Worm (Caenorhabditis elegans) whole organism, midembryonic: ENCODE results near the gene lem-4.
A peak's percentile ranks its signal among the peaks of the same experiment; 100 is the strongest.

ENCODE experiments used
- T22C8.4 ChIP-seq: fragments of 200-800 bp; sonication (Bioruptor generic); IDR thresholded peaks from 2 replicates; pipeline ENCODE4 v1.3.6; 2022; ENCODE audit warnings: missing genetic modification characterization, missing compliant biosample characterization
- cog-1 ChIP-seq: sonication (generic microtip); optimal IDR thresholded peaks from 2 replicates; lab custom pipeline; 2016; ENCODE audit warnings: missing genetic modification characterization, missing compliant biosample characterization
- flt-1 ChIP-seq: fragments of 200-800 bp; sonication (Bioruptor generic); IDR thresholded peaks from 2 replicates; pipeline ENCODE4 v1.3.6; 2022; ENCODE audit warnings: missing genetic modification characterization, missing compliant biosample characterization
- klf-2 ChIP-seq: fragments of 200-800 bp; sonication (Bioruptor generic); conservative IDR thresholded peaks from 2 replicates; pipeline ENCODE4 v1.3.6; 2022; ENCODE audit warnings: missing genetic modification reagents, missing genetic modification characterization, missing compliant biosample characterization
- med-1 ChIP-seq: sonication (generic microtip); optimal IDR thresholded peaks from 2 replicates; lab custom pipeline; 2017; ENCODE audit warnings: missing genetic modification characterization, mild to moderate bottlenecking, missing compliant biosample characterization, antibody characterized with exemption, missing genetic modification reagents; ENCODE audit not compliant: insufficient read depth
- ref-1 ChIP-seq: fragments of 200-800 bp; sonication (Bioruptor generic); conservative IDR thresholded peaks from 2 replicates; pipeline ENCODE4 v1.3.6; 2022; ENCODE audit warnings: missing genetic modification reagents, missing genetic modification characterization, missing compliant biosample characterization
- tab-1 ChIP-seq: fragments of 200-800 bp; sonication (Bioruptor generic); IDR thresholded peaks from 2 replicates; pipeline ENCODE4 v1.3.6; 2022; ENCODE audit warnings: missing genetic modification characterization, missing compliant biosample characterization
- ztf-23 ChIP-seq: fragments of 200-800 bp; sonication (Bioruptor generic); IDR thresholded peaks from 2 replicates; pipeline ENCODE4 v1.3.6; 2022; ENCODE audit warnings: missing genetic modification reagents, missing genetic modification characterization, missing compliant biosample characterization
- ztf-29 ChIP-seq: fragments of 200-800 bp; sonication (Bioruptor generic); IDR thresholded peaks from 2 replicates; pipeline ENCODE4 v1.3.6; 2022; ENCODE audit warnings: missing genetic modification reagents, missing genetic modification characterization, missing compliant biosample characterization

The lem-4 gene

DNA sequence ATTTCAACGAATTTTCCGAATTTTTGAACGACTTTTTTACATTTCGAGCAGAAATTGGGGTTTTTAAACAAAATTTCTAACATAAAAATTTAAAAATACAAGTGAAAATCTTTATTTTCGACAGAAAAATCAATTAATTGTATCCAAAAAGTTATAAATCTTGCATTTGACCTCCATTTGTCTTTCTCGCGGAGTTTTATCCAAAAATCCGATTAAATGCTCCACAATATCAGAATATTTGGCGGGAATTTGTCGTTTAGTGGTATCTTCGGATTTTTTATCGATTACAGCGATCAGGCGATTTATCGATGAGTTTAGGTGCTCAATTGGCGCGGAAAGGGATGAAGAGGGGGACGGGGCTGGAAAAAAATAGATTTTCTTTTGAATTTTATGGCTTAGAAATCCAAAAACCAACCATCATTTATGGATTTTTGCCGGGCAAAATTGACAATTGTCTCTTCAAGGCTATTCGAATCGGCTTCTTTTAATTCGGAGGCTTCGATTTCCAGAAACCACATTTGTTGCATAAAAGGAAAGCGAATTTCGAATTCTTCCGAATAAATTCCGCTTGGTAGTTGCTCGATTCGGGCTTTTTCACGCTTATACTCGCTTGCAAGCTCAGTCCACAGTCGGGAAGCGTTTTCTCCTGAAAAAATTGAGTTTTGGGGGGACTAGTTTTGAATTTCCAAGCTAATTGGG lies 24.2 kb downstream of the lem-4 start:
- no peak for TF ChIP-seq klf-2
- TF ChIP-seq flt-1 (GFP tag; lab: Robert Waterston, UW): no peak
- TF ChIP-seq ref-1 (GFP tag; lab: Robert Waterston, UW): no peak

DNA sequence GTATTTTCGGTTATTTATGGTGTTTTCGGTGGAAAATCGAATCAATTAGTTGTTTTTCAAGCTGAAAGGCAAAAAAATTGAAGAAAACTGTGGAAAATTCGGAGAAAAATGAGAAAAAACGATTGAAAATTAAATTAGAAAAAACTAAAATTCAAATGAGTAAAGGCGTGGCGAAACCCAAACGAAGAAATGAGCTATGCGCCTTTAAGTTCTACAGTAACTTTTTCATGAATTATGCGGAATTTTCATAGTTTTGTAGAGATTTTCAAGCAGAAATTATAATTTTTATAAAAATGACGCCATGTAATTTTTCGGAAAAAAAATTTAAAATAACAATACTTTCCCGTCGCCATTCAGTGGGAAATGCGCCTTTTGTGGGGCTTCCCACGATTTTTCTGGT lies 24.9 kb downstream of the lem-4 start:
- TF ChIP-seq ref-1 (GFP tag; lab: Robert Waterston, UW): no peak
- no peak for TF ChIP-seq ztf-23
- no peak for TF ChIP-seq cog-1
- no peak for TF ChIP-seq flt-1 (GFP tag; lab: Robert Waterston, UW)
- TF ChIP-seq ztf-29: no peak
- no peak for TF ChIP-seq klf-2
- no peak for TF ChIP-seq tab-1 (GFP tag; lab: Robert Waterston, UW)
- TF ChIP-seq T22C8.4 (GFP tag; lab: Robert Waterston, UW): no peak
- no peak for TF ChIP-seq med-1 (GFP tag; lab: Kevin White, UChicago)

DNA sequence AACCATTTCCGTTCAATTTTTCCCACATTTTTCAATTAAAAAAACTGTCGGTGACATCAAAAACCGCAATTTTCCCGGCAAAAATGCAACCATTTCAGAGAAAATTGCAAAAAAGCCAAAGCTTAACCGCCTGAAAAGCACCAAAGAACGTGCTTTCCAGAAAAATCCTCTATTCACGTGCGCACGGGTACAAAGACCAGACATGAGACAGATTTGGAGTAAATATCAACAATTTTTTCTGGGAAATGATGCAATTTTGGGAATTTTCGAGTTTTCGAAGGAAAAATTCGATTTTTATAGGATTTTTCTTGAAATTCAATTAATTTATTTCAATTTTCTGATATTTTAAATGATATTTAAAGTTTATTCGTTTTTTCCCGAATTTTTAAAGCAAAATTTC lies 25.5 kb downstream of the lem-4 start:
- TF ChIP-seq med-1 (GFP tag; lab: Kevin White, UChicago) (no peak), klf-2 (no peak), T22C8.4 (GFP tag; lab: Robert Waterston, UW) (no peak), ztf-29 (no peak), tab-1 (GFP tag; lab: Robert Waterston, UW) (no peak), ref-1 (GFP tag; lab: Robert Waterston, UW) (no peak), flt-1 (GFP tag; lab: Robert Waterston, UW) (no peak), cog-1 (no peak), ztf-23 (no peak)

DNA sequence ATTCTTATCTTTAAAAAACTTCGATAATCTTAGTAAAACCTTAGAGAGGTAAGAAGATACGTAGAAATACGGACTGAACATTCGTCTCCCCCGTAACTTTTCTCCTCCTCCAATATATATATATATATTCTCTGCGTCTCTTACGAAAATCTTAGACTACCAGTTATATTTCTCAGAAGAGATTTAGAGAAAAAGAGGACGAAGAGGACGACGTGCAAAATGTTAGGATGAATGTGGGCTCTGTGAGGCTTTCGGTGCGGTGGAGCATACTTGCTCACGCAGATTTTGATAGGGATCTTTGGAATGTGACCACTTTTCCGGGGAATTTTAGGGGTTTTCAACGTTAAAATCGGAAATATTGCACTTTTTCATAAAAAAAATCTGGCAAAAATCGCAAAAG lies 26.2 kb downstream of the lem-4 start:
- TF ChIP-seq cog-1 (peak; percentile 67), ztf-29 (peak; percentile 54; the same call in 1 of the 2 replicates), tab-1 (GFP tag; lab: Robert Waterston, UW) (no peak)

DNA sequence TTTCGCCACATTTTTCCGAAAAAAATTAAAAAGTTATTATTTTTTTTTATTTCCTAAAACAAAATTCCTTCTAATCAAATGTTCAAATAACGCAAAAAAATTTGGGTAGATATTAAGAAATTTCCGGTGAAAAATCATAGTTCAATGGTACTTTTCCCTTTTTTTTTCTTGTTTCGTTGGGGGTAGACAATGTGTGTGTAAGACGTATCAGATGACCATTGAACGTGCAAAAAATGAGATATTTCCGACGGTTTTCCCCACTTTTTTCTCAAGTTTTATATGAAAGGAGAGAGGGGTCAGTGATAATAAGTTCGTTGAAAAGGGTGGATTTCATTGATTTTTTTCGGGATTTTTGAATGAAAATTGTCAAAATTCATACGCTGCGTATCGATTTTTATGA lies 28.4 kb downstream of the lem-4 start:
- TF ChIP-seq cog-1 (no peak), flt-1 (GFP tag; lab: Robert Waterston, UW) (no peak), T22C8.4 (GFP tag; lab: Robert Waterston, UW) (no peak), ref-1 (GFP tag; lab: Robert Waterston, UW) (no peak), ztf-23 (no peak), med-1 (GFP tag; lab: Kevin White, UChicago) (no peak), klf-2 (no peak), tab-1 (GFP tag; lab: Robert Waterston, UW) (no peak), ztf-29 (no peak)

DNA sequence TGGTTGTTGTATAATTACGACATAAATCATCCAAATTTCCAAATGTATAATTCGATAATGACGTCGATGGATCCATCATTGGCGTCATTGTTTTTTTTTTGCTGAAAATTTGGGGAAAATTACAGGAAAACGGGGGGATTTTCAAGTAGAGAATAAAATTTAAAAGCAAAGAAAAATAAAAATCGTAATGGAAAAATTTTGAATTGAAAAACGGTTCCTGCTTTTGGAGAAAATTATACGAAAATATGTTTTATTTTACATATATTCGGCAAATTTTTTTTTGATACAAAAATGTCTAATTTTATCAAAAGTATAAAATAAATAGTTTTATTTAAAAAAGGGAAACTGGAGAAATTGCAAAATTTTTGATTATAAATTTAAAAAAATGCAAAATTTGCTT lies 29.7 kb downstream of the lem-4 start, which contains the start of gene zipt-15:
Gene zipt-15 (minus strand): TSS at position 101 of the 400 bp plus-strand sequence.
- TF ChIP-seq flt-1 (GFP tag; lab: Robert Waterston, UW): no peak
- no peak for TF ChIP-seq cog-1
- TF ChIP-seq med-1 (GFP tag; lab: Kevin White, UChicago): no peak

DNA sequence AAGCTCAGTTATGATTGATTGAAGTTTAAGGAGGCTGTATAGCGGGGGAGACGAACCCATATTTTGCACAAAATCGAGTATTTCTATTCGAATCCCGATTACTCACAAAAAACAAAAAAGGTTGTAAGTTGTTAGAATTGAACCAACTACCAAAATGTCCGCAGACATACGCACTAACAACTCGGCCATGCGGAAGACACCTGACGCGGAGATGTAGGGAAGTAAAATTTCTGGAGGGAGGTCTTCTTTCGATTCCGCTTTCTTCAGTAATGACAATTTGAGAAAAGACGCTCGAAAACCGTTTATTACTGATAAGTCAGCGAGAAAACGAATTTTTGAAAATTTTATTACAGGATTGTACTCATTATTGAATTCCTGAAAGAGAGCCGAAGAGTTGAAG lies 36.7 kb downstream of the lem-4 start:
- no peak for TF ChIP-seq med-1 (GFP tag; lab: Kevin White, UChicago)
- no peak for TF ChIP-seq T22C8.4 (GFP tag; lab: Robert Waterston, UW)
- TF ChIP-seq flt-1 (GFP tag; lab: Robert Waterston, UW): no peak
- no peak for TF ChIP-seq ztf-29
- no peak for TF ChIP-seq tab-1 (GFP tag; lab: Robert Waterston, UW)
- TF ChIP-seq ztf-23: no peak
- no peak for TF ChIP-seq ref-1 (GFP tag; lab: Robert Waterston, UW)
- TF ChIP-seq cog-1: no peak
- no peak for TF ChIP-seq klf-2

DNA sequence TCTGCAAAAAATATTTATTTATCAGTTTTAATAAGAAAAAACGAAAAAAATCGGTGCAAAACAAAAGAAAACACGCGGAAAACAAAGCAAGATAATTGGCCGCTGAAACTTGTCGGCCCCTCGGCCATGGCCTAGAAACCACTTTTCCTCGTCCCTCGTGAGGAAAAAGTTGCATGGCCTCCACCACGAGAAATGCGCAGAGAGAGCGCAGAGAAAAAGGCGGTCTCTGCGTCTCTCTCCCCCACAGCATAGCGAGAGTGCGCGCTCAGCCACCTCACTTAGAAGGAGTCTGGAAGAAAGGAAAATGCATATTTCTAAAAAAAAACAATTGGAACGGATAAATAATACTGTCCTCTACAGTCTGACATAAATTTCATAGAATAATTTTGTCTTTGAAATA lies 41.2 kb downstream of the lem-4 start:
- TF ChIP-seq klf-2: peak; percentile 59; the same call in 1 of the 2 replicates
- peak; percentile 74 for TF ChIP-seq ztf-23
- TF ChIP-seq tab-1 (GFP tag; lab: Robert Waterston, UW): 0 out of 2 replicates have a peak, but pooled peaks have one; percentile 65
- peak; percentile 71; the same call in 1 of the 2 replicates for TF ChIP-seq flt-1 (GFP tag; lab: Robert Waterston, UW)

DNA sequence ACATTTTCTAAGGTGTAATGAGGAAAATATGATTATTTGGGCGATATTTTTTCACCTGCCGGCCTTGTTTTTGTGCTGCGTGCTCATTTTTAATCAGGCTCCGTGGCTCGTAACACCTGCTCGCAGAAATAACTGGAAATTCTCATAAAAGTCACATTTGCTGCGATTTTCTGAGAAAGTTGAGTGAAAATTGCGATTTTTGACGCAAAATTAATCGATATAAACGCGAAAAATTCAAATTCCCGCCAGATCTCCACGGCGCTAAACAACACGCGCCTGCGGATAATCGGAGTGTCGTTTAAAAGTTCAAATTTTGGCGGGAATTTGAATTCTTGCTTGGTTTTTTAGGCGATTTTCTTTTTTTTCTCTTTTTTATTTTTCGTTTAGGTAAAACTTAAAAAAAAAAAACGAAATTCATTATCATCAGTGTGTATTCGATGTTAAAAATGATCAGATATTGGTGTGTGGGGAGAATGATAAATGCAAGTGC lies 47.5 kb downstream of the lem-4 start, which contains the start of gene Y55F3BL.6:
Gene Y55F3BL.6 (minus strand): TSS at position 51 of the 490 bp plus-strand sequence.
- no peak for TF ChIP-seq tab-1 (GFP tag; lab: Robert Waterston, UW)
- no peak for TF ChIP-seq cog-1
- no peak for TF ChIP-seq ztf-29
- no peak for TF ChIP-seq ztf-23
- no peak for TF ChIP-seq ref-1 (GFP tag; lab: Robert Waterston, UW)
- TF ChIP-seq T22C8.4 (GFP tag; lab: Robert Waterston, UW): no peak
- no peak for TF ChIP-seq klf-2

DNA sequence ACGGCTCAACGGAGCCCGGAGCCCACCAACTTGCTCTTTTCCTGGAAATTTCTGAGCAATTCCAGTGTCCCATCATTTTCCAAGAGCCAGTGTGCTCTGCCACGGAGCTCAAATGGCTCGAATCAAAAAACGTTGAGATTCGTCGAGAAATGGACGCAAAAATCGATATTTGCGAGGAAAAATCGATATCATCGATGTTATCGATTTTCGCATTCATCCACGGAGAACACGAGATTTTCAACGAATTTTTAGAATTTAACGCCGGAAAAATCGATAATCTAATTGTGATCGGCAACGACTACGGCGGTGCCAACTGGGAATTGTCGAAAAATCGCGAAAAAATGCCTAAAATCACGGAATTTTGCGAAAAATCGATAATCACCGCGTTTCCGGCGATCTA lies 48.9 kb downstream of the lem-4 start:
- TF ChIP-seq T22C8.4 (GFP tag; lab: Robert Waterston, UW) (peak; percentile 59), ztf-23 (no peak)

DNA sequence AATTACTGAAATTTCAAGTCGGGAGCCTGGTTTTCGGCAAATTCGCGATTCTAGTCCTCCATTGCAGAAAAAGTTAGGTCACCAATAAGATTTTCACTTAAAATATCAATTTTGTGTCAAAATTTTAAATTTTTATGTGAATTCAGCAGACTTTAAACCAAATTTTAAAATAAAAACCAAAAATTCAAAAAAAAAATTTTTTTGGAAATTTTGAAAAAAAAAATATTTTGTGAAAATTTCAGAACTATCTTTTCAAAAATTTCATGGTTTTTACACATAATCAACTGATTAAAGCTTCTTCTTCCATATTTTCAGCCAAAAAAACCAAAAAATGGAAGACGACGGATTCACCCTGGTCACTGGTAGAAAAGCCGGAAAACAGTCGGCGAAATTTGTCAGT lies 49.8 kb downstream of the lem-4 start, which contains the start of gene Y55F3BL.4:
Gene Y55F3BL.4 (plus strand): TSS at position 301 of the 400 bp plus-strand sequence.
- TF ChIP-seq cog-1 (no peak), klf-2 (no peak), ztf-23 (no peak), ztf-29 (no peak), tab-1 (GFP tag; lab: Robert Waterston, UW) (no peak), med-1 (GFP tag; lab: Kevin White, UChicago) (no peak), T22C8.4 (GFP tag; lab: Robert Waterston, UW) (no peak), flt-1 (GFP tag; lab: Robert Waterston, UW) (no peak), ref-1 (GFP tag; lab: Robert Waterston, UW) (no peak)
